Worm (Caenorhabditis elegans) whole organism, L3 larva: ENCODE results near the gene amt-2.
A peak's percentile ranks its signal among the peaks of the same experiment; 100 is the strongest.

ENCODE experiments used
- aly-2 ChIP-seq: fragments of 150-350 bp; optimal IDR thresholded peaks from 2 replicates; lab custom pipeline; 2014; ENCODE audit warnings: missing biosample characterization, missing genetic modification characterization
- egl-27 ChIP-seq: sonication (generic microtip); optimal IDR thresholded peaks from 4 replicates; lab custom pipeline; 2017; ENCODE audit warnings: missing biosample characterization, missing genetic modification reagents, missing genetic modification characterization
- nhr-11 ChIP-seq: fragments of 150-350 bp; optimal IDR thresholded peaks from 2 replicates; lab custom pipeline; 2014; ENCODE audit warnings: missing biosample characterization, missing genetic modification characterization

ce11 chrIV:13080185-13080584, 38.0 kb downstream of the amt-2 start:
- no peak for TF ChIP-seq aly-2 (tag; lab: Kevin White, UChicago)
- TF ChIP-seq egl-27 (tag; lab: Kevin White, UChicago) = no peak
- TF ChIP-seq nhr-11 (tag; lab: Kevin White, UChicago) = peak; percentile 34
